Worm (Caenorhabditis elegans): ENCODE data around the gene ZC239.17.
A peak's percentile ranks its signal among the peaks of the same experiment; 100 is the strongest.

ZC239.17 gene

ce11 chrII:3230422-3230821 is 4.7 kb upstream of the ZC239.17 start, which contains the start of gene srh-297:
Gene srh-297, minus strand, starts transcription at chrII:3230522.
- no peak for TF ChIP-seq nhr-237 (tag; optimal IDR thresholded peaks at IDR 0.05)
- TF ChIP-seq zag-1 (tag; optimal IDR thresholded peaks at IDR 0.05), result no peak
- TF ChIP-seq mab-5 (tag; optimal IDR thresholded peaks at IDR 0.05), result no peak
- TF ChIP-seq dmd-4 (tag; optimal IDR thresholded peaks at IDR 0.05), result no peak
- no peak for TF ChIP-seq nhr-6 (tag; optimal IDR thresholded peaks at IDR 0.05)
- no peak for TF ChIP-seq lin-11 (tag; optimal IDR thresholded peaks at IDR 0.05)
- TF ChIP-seq alr-1 (tag; optimal IDR thresholded peaks at IDR 0.05), result no peak
- no peak for TF ChIP-seq unc-55 (GFP tag; optimal IDR thresholded peaks at IDR 0.05)
- no peak for TF ChIP-seq ceh-16 (tag; optimal IDR thresholded peaks at IDR 0.05)
- TF ChIP-seq F13H6.1 (tag; optimal IDR thresholded peaks at IDR 0.05), result no peak
- no peak for TF ChIP-seq fos-1 (tag; optimal IDR thresholded peaks at IDR 0.05)
- TF ChIP-seq lin-13 (GFP tag; optimal IDR thresholded peaks at IDR 0.05), result no peak
- no peak for TF ChIP-seq nhr-11 (tag; optimal IDR thresholded peaks at IDR 0.05)
- no peak for TF ChIP-seq ama-1 (optimal IDR thresholded peaks at IDR 0.05)
- no peak for TF ChIP-seq gmeb-1 (tag; optimal IDR thresholded peaks at IDR 0.05)
- TF ChIP-seq Y55F3AM.14 (GFP tag; optimal IDR thresholded peaks at IDR 0.05), result no peak
- TF ChIP-seq nhr-12 (tag; optimal IDR thresholded peaks at IDR 0.05), result no peak
- TF ChIP-seq C34F6.9 (tag; optimal IDR thresholded peaks at IDR 0.05), result no peak
- no peak for TF ChIP-seq skn-1 (tag; optimal IDR thresholded peaks at IDR 0.05)
- TF ChIP-seq sma-9 (GFP tag; optimal IDR thresholded peaks at IDR 0.05), result no peak
- TF ChIP-seq sma-9 (tag; optimal IDR thresholded peaks at IDR 0.05), result no peak

- TF ChIP-seq nhr-237 (tag; optimal IDR thresholded peaks at IDR 0.05) (no peak), fos-1 (tag; optimal IDR thresholded peaks at IDR 0.05) (peak; percentile 63)
Measured at ce11 chrII:3225200-3225599, 480 bp downstream of the ZC239.17 start, which contains the start of gene ZC239.16. Gene ZC239.16, minus strand, starts transcription at chrII:3225319.

ce11 chrII:3224631-3225030 is 1.0 kb downstream of the ZC239.17 start, which contains the start of gene ZC239.15:
Gene ZC239.15, minus strand, starts transcription at chrII:3224731.
- TF ChIP-seq mbf-1 (tag; optimal IDR thresholded peaks at IDR 0.05) (no peak), nhr-21 (tag; optimal IDR thresholded peaks at IDR 0.05) (no peak), unc-39 (tag; optimal IDR thresholded peaks at IDR 0.05) (no peak), mab-5 (tag; optimal IDR thresholded peaks at IDR 0.05) (no peak), snpc-4 (tag; optimal IDR thresholded peaks at IDR 0.05) (no peak), C34F6.9 (tag; optimal IDR thresholded peaks at IDR 0.05) (no peak), skn-1 (tag; optimal IDR thresholded peaks at IDR 0.05) (no peak), lin-13 (GFP tag; optimal IDR thresholded peaks at IDR 0.05) (no peak), ztf-11 (tag; optimal IDR thresholded peaks at IDR 0.05) (no peak), nhr-237 (tag; optimal IDR thresholded peaks at IDR 0.05) (no peak), sma-3 (GFP tag; optimal IDR thresholded peaks at IDR 0.05) (no peak)

- TF ChIP-seq ztf-4 (tag; optimal IDR thresholded peaks at IDR 0.05) (no peak), lin-11 (tag; optimal IDR thresholded peaks at IDR 0.05) (no peak), unc-55 (GFP tag; optimal IDR thresholded peaks at IDR 0.05) (no peak), fos-1 (tag; optimal IDR thresholded peaks at IDR 0.05) (peak; percentile 5), nhr-77 (tag; optimal IDR thresholded peaks at IDR 0.05) (no peak)
Measured at ce11 chrII:3222686-3223085, 3.0 kb downstream of the ZC239.17 start, which contains the start of gene ZC239.13. Gene ZC239.13, minus strand, starts transcription at chrII:3222839.

DNA sequence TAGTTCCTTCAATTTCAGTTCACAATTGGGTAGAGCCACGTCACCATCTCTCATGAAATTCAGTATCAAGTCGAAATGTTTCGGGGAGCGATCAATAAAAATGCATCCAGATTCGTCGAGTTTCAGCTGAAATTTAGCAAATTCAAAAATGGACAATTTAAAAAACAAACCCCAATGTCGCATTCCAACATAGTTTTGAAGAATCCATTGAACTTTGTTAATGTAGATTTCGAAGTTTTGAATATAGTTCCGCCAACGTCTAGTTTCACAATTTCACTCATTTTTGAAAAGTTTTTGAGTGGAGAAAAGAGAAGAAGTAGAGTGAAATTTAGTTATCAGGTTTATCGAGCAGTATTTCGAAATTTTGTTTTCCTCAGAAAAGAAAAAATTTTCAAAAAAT is 4.0 kb downstream of the ZC239.17 start, which contains the start of gene ZC239.14:
Gene ZC239.14, minus strand, starts transcription at position 305 of the 400 bp plus-strand sequence.
- no peak for TF ChIP-seq peb-1 (tag; optimal IDR thresholded peaks at IDR 0.05)
- TF ChIP-seq nhr-77 (tag; optimal IDR thresholded peaks at IDR 0.05), result no peak
- no peak for TF ChIP-seq lin-39 (tag; optimal IDR thresholded peaks at IDR 0.05)
- no peak for TF ChIP-seq egl-27 (tag; optimal IDR thresholded peaks at IDR 0.05)
- TF ChIP-seq elt-1 (tag; optimal IDR thresholded peaks at IDR 0.05), result no peak
- no peak for TF ChIP-seq nhr-10 (tag; optimal IDR thresholded peaks at IDR 0.05)
- TF ChIP-seq crh-2 (tag; optimal IDR thresholded peaks at IDR 0.05), result no peak
- TF ChIP-seq mdl-1 (tag; optimal IDR thresholded peaks at IDR 0.05), result no peak
- TF ChIP-seq blmp-1 (tag; optimal IDR thresholded peaks at IDR 0.05; ENCODE audit: insufficient read depth), result no peak
- no peak for TF ChIP-seq C34F6.9 (tag; optimal IDR thresholded peaks at IDR 0.05)
- TF ChIP-seq ztf-4 (tag; optimal IDR thresholded peaks at IDR 0.05), result no peak
- no peak for TF ChIP-seq ceh-82 (tag; optimal IDR thresholded peaks at IDR 0.05)

Data from whole organism, L2 larva.